Worm (Caenorhabditis elegans) whole organism, mixed stage, embryonic: ENCODE data around the gene D2045.7.

Experiments used
- elt-1 ChIP-seq: sonication (generic microtip); optimal IDR thresholded peaks from 2 replicates; lab custom pipeline; 2017; ENCODE audit warnings: missing genetic modification characterization, mild to moderate bottlenecking, missing compliant biosample characterization, antibody characterized with exemption, moderate library complexity, borderline replicate concordance; ENCODE audit not compliant: insufficient read depth
- lin-32 ChIP-seq: fragments of 200-800 bp; sonication (Bioruptor generic); optimal IDR thresholded peaks from 2 replicates; lab custom pipeline; 2018; ENCODE audit warnings: mild to moderate bottlenecking, missing genetic modification characterization, missing compliant biosample characterization

DNA sequence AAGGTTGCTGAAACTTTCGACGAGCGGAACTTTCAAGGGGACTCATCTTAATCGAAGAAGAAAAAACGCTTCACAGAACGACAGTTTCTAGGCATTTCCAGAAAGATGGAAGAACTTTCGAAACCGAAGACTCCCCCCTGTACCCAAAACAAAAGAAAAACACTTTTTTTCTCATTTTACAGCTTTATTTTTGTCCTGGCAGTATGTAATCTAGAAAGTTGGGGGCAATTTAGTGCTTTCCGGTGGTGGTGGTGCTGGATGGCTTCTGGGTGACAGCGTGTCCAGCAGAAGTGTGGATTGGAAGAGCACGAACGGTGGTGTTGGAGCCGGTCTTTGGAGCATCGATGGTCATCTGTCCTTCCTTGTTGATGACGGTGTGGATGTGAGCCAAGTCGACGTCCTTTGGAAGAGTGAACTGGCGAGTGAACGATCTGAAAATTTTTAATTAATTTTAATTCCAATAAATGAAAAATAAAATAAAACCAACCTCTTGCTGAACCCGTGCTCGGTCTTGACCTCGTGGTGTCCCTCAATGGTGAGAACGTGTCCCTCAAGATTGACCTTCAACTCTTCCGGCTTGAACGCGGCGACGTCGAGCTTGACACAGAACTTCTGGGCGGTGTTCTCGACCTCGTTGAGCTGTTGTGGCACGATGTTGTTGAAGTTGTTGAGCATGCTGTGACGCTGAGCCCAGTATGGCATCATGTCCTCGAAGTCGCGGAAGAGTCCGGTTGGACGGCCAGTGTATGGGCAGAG lies 26.8 kb downstream of the D2045.7 start:
- no peak for TF ChIP-seq elt-1 (tag; lab: Kevin White, UChicago)
- no peak for TF ChIP-seq lin-32 (GFP tag; lab: Kevin White, UChicago)
